Worm (Caenorhabditis elegans) whole organism, midembryonic: ENCODE measurements around the gene K02F6.1.

Experiments
- T22C8.4 ChIP-seq: fragments of 200-800 bp; sonication (Bioruptor generic); IDR thresholded peaks from 2 replicates; pipeline ENCODE4 v1.3.6; 2022; ENCODE audit warnings: missing genetic modification characterization, missing compliant biosample characterization
- cog-1 ChIP-seq: sonication (generic microtip); optimal IDR thresholded peaks from 2 replicates; lab custom pipeline; 2016; ENCODE audit warnings: missing genetic modification characterization, missing compliant biosample characterization
- flt-1 ChIP-seq: fragments of 200-800 bp; sonication (Bioruptor generic); IDR thresholded peaks from 2 replicates; pipeline ENCODE4 v1.3.6; 2022; ENCODE audit warnings: missing genetic modification characterization, missing compliant biosample characterization
- klf-2 ChIP-seq: fragments of 200-800 bp; sonication (Bioruptor generic); conservative IDR thresholded peaks from 2 replicates; pipeline ENCODE4 v1.3.6; 2022; ENCODE audit warnings: missing genetic modification reagents, missing genetic modification characterization, missing compliant biosample characterization
- med-1 ChIP-seq: sonication (generic microtip); optimal IDR thresholded peaks from 2 replicates; lab custom pipeline; 2017; ENCODE audit warnings: missing genetic modification characterization, mild to moderate bottlenecking, missing compliant biosample characterization, antibody characterized with exemption, missing genetic modification reagents; ENCODE audit not compliant: insufficient read depth
- ref-1 ChIP-seq: fragments of 200-800 bp; sonication (Bioruptor generic); conservative IDR thresholded peaks from 2 replicates; pipeline ENCODE4 v1.3.6; 2022; ENCODE audit warnings: missing genetic modification reagents, missing genetic modification characterization, missing compliant biosample characterization
- tab-1 ChIP-seq: fragments of 200-800 bp; sonication (Bioruptor generic); IDR thresholded peaks from 2 replicates; pipeline ENCODE4 v1.3.6; 2022; ENCODE audit warnings: missing genetic modification characterization, missing compliant biosample characterization
- ztf-23 ChIP-seq: fragments of 200-800 bp; sonication (Bioruptor generic); IDR thresholded peaks from 2 replicates; pipeline ENCODE4 v1.3.6; 2022; ENCODE audit warnings: missing genetic modification reagents, missing genetic modification characterization, missing compliant biosample characterization
- ztf-29 ChIP-seq: fragments of 200-800 bp; sonication (Bioruptor generic); IDR thresholded peaks from 2 replicates; pipeline ENCODE4 v1.3.6; 2022; ENCODE audit warnings: missing genetic modification reagents, missing genetic modification characterization, missing compliant biosample characterization

The K02F6.1 gene

ce11 chrII:2605319-2605718, 51.6 kb downstream of the K02F6.1 start, which contains the start of gene sri-77:
Gene sri-77 (minus strand): TSS chrII:2605419.
- TF ChIP-seq ref-1: no peak
- TF ChIP-seq flt-1 (GFP tag; lab: Robert Waterston, UW): no peak
- TF ChIP-seq ztf-29 (GFP tag; lab: Robert Waterston, UW): no peak
- TF ChIP-seq med-1 (GFP tag; lab: Kevin White, UChicago): no peak
- TF ChIP-seq klf-2 (GFP tag; lab: Robert Waterston, UW): no peak
- TF ChIP-seq tab-1 (GFP tag; lab: Robert Waterston, UW): no peak
- no peak for TF ChIP-seq ztf-23
- TF ChIP-seq T22C8.4 (GFP tag; lab: Robert Waterston, UW): no peak
- no peak for TF ChIP-seq cog-1 (tag; lab: Kevin White, UChicago)
